Fruit fly (Drosophila melanogaster) whole organism, prepupa: ENCODE measurements around the gene ppk7.

Source experiments
- Blimp-1 ChIP-seq: fragments of 200-800 bp; sonication (Bioruptor generic); optimal IDR thresholded peaks from 3 replicates; lab custom pipeline; 2017; ENCODE audit warnings: missing biosample characterization, missing genetic modification characterization, mild to moderate bottlenecking, moderate library complexity, missing genetic modification reagents
- CG10631 ChIP-seq: fragments of 200-800 bp; sonication (Bioruptor generic); optimal IDR thresholded peaks from 2 replicates; lab custom pipeline; 2016; ENCODE audit warnings: missing biosample characterization, missing genetic modification characterization
- CG10669 ChIP-seq: fragments of 200-800 bp; sonication (Bioruptor generic); optimal IDR thresholded peaks from 3 replicates; lab custom pipeline; 2018; ENCODE audit warnings: missing biosample characterization, mild to moderate bottlenecking, missing genetic modification characterization, moderate library complexity
- CG11294 ChIP-seq: fragments of 200-800 bp; sonication (Bioruptor generic); IDR thresholded peaks from 2 replicates; pipeline ENCODE4 v1.3.6; 2022; ENCODE audit warnings: missing biosample characterization, missing genetic modification characterization
- CG11762 ChIP-seq: fragments of 200-800 bp; sonication (Bioruptor generic); optimal IDR thresholded peaks from 3 replicates; lab custom pipeline; 2016; ENCODE audit warnings: missing biosample characterization, missing genetic modification characterization; ENCODE audit not compliant: insufficient read depth
- CG1621 ChIP-seq: fragments of 200-800 bp; sonication (Bioruptor generic); optimal IDR thresholded peaks from 3 replicates; lab custom pipeline; 2018; ENCODE audit warnings: missing biosample characterization, mild to moderate bottlenecking, missing genetic modification characterization
- CG16779 ChIP-seq: fragments of 200-800 bp; sonication (Bioruptor generic); optimal IDR thresholded peaks from 3 replicates; lab custom pipeline; 2017; ENCODE audit warnings: missing biosample characterization, mild to moderate bottlenecking, missing genetic modification characterization
- CG34406 ChIP-seq: fragments of 200-800 bp; sonication (Bioruptor generic); optimal IDR thresholded peaks from 3 replicates; lab custom pipeline; 2016; ENCODE audit warnings: missing biosample characterization, missing genetic modification characterization
- CG4318 ChIP-seq: fragments of 200-800 bp; sonication (Bioruptor generic); optimal IDR thresholded peaks from 3 replicates; lab custom pipeline; 2017; ENCODE audit warnings: missing biosample characterization, mild to moderate bottlenecking, missing genetic modification characterization
- CG6792 ChIP-seq: fragments of 200-800 bp; sonication (Bioruptor generic); optimal IDR thresholded peaks from 3 replicates; lab custom pipeline; 2016; ENCODE audit warnings: missing biosample characterization, missing genetic modification characterization
- CG6808 ChIP-seq: fragments of 200-800 bp; sonication (Bioruptor generic); optimal IDR thresholded peaks from 3 replicates; lab custom pipeline; 2017; ENCODE audit warnings: missing biosample characterization, missing genetic modification characterization, mild to moderate bottlenecking, moderate library complexity, missing genetic modification reagents
- CG6854 ChIP-seq: fragments of 200-800 bp; sonication (Bioruptor generic); optimal IDR thresholded peaks from 2 replicates; lab custom pipeline; 2017; ENCODE audit warnings: missing biosample characterization, mild to moderate bottlenecking, missing genetic modification characterization
- CG8119 ChIP-seq: fragments of 200-800 bp; sonication (Bioruptor generic); IDR thresholded peaks from 3 replicates; pipeline ENCODE4 v1.3.6; 2022; ENCODE audit warnings: missing biosample characterization, missing genetic modification characterization
- CG8319 ChIP-seq: fragments of 200-800 bp; sonication (Bioruptor generic); optimal IDR thresholded peaks from 3 replicates; lab custom pipeline; 2016; ENCODE audit warnings: missing biosample characterization, missing genetic modification characterization
- CG9139 ChIP-seq: fragments of 200-800 bp; sonication (Bioruptor generic); optimal IDR thresholded peaks from 3 replicates; lab custom pipeline; 2017; ENCODE audit warnings: missing biosample characterization, mild to moderate bottlenecking, missing genetic modification characterization
- Eip75B ChIP-seq: fragments of 200-800 bp; sonication (Bioruptor generic); optimal IDR thresholded peaks from 3 replicates; lab custom pipeline; 2016; ENCODE audit warnings: missing biosample characterization, missing genetic modification characterization
- Eip93F ChIP-seq: fragments of 200-800 bp; sonication (Bioruptor generic); optimal IDR thresholded peaks from 2 replicates; lab custom pipeline; 2016; ENCODE audit warnings: missing biosample characterization, mild to moderate bottlenecking, missing genetic modification characterization
- Ets21C ChIP-seq: fragments of 200-800 bp; sonication (Bioruptor generic); optimal IDR thresholded peaks from 3 replicates; lab custom pipeline; 2016; ENCODE audit warnings: missing biosample characterization, missing genetic modification characterization
- Ets96B ChIP-seq: fragments of 200-800 bp; optimal IDR thresholded peaks from 2 replicates; lab custom pipeline; 2019; ENCODE audit warnings: missing biosample characterization, mild to moderate bottlenecking, missing genetic modification characterization, moderate library complexity
- Gug ChIP-seq: fragments of 200-800 bp; sonication (Bioruptor generic); IDR thresholded peaks from 2 replicates; pipeline ENCODE4 v1.3.6; 2022; ENCODE audit warnings: missing biosample characterization, missing genetic modification characterization
- Hr38 ChIP-seq: sonication (Bioruptor generic); optimal IDR thresholded peaks from 2 replicates; lab custom pipeline; 2016; ENCODE audit warnings: missing biosample characterization, missing genetic modification characterization
- Lpt ChIP-seq: fragments of 200-800 bp; sonication (Bioruptor generic); optimal IDR thresholded peaks from 3 replicates; lab custom pipeline; 2016; ENCODE audit warnings: missing biosample characterization, missing genetic modification characterization
- Met ChIP-seq: fragments of 200-800 bp; sonication (Bioruptor generic); optimal IDR thresholded peaks from 3 replicates; lab custom pipeline; 2016; ENCODE audit warnings: missing biosample characterization, missing genetic modification characterization
- Smox ChIP-seq: fragments of 200-800 bp; sonication (Bioruptor generic); optimal IDR thresholded peaks from 3 replicates; lab custom pipeline; 2016; ENCODE audit warnings: missing biosample characterization, missing genetic modification characterization
- Sox102F ChIP-seq: fragments of 200-800 bp; sonication (Bioruptor generic); optimal IDR thresholded peaks from 2 replicates; lab custom pipeline; 2016; ENCODE audit warnings: missing biosample characterization, mild to moderate bottlenecking, missing genetic modification characterization
- Sox14 ChIP-seq: fragments of 200-800 bp; sonication (Bioruptor generic); optimal IDR thresholded peaks from 3 replicates; lab custom pipeline; 2016; ENCODE audit warnings: missing biosample characterization, missing genetic modification characterization
- Sox15 ChIP-seq: fragments of 200-800 bp; sonication (Bioruptor generic); optimal IDR thresholded peaks from 3 replicates; lab custom pipeline; 2016; ENCODE audit warnings: missing biosample characterization, missing genetic modification characterization
- dsx ChIP-seq: fragments of 200-800 bp; optimal IDR thresholded peaks from 3 replicates; lab custom pipeline; 2019; ENCODE audit warnings: missing biosample characterization, mild to moderate bottlenecking, missing genetic modification characterization, moderate library complexity; ENCODE audit not compliant: poor library complexity, severe bottlenecking
- fd85E ChIP-seq: fragments of 200-800 bp; sonication (Bioruptor generic); optimal IDR thresholded peaks from 3 replicates; lab custom pipeline; 2016; ENCODE audit warnings: missing biosample characterization, missing genetic modification characterization
- lz ChIP-seq: fragments of 200-800 bp; sonication (Bioruptor generic); optimal IDR thresholded peaks from 3 replicates; lab custom pipeline; 2016; ENCODE audit warnings: missing biosample characterization, missing genetic modification characterization
- net ChIP-seq: fragments of 200-800 bp; sonication (Bioruptor generic); optimal IDR thresholded peaks from 3 replicates; lab custom pipeline; 2016; ENCODE audit warnings: missing biosample characterization, missing genetic modification characterization
- pdm3 ChIP-seq: fragments of 200-800 bp; sonication (Bioruptor generic); optimal IDR thresholded peaks from 3 replicates; lab custom pipeline; 2016; ENCODE audit warnings: missing biosample characterization, missing genetic modification characterization
- ss ChIP-seq, 2 experiments: fragments of 200-800 bp; sonication (Bioruptor generic); optimal IDR thresholded peaks; 2 replicates in 1 of 2; 3 replicates in 1 of 2; lab custom pipeline; 2017 to 2018; ENCODE audit warnings: mild to moderate bottlenecking in 2 of 2, missing biosample characterization in 2 of 2, missing genetic modification characterization in 2 of 2, moderate library complexity in 1 of 2
- svp ChIP-seq: fragments of 200-800 bp; sonication (Bioruptor generic); peaks from one replicate; lab custom pipeline; 2016; ENCODE audit warnings: missing biosample characterization, missing genetic modification characterization
- vri ChIP-seq: fragments of 200-800 bp; sonication (Bioruptor generic); optimal IDR thresholded peaks from 3 replicates; lab custom pipeline; 2016; ENCODE audit warnings: missing biosample characterization, mild to moderate bottlenecking, missing genetic modification characterization

The ppk7 gene

dm6 chr2L:6372088-6372487 lies 18.0 kb upstream of the ppk7 start, which contains the start of gene slam:
Gene slam (plus strand): TSS chr2L:6372388.
- no peak for TF ChIP-seq Sox102F
- no peak for TF ChIP-seq fd85E (GFP tag; lab: Kevin White, UChicago)
- no peak for TF ChIP-seq Blimp-1 (GFP tag; lab: Kevin White, UChicago)
- TF ChIP-seq Hr38 = no peak
- TF ChIP-seq CG10631 (GFP tag; lab: Kevin White, UChicago) = no peak
- TF ChIP-seq CG34406 (GFP tag; lab: Kevin White, UChicago) = no peak
- no peak for TF ChIP-seq CG9139 (GFP tag; lab: Kevin White, UChicago)
- TF ChIP-seq Sox14 (GFP tag; lab: Kevin White, UChicago) = no peak
- no peak for TF ChIP-seq CG11294 (GFP tag; lab: Robert Waterston, UW)
- no peak for TF ChIP-seq Ets96B (tag; lab: Kevin White, UChicago)
- no peak for TF ChIP-seq CG10669 (GFP tag; lab: Kevin White, UChicago)
- no peak for TF ChIP-seq CG8119
- TF ChIP-seq ss (GFP tag; optimal IDR thresholded peaks at IDR 0.05; lab: Kevin White, UChicago) = no peak
- TF ChIP-seq CG4318 (GFP tag; lab: Kevin White, UChicago) = no peak
- TF ChIP-seq pdm3 = no peak
- no peak for TF ChIP-seq CG6854 (GFP tag; lab: Kevin White, UChicago)
- TF ChIP-seq dsx = no peak
- TF ChIP-seq Eip75B (GFP tag; lab: Kevin White, UChicago) = no peak

- TF ChIP-seq vri (GFP tag; lab: Kevin White, UChicago) (peak; percentile 35), CG11762 (GFP tag; lab: Kevin White, UChicago) (no peak), Met (GFP tag; lab: Kevin White, UChicago) (no peak), Eip93F (GFP tag; lab: Kevin White, UChicago) (no peak), svp (GFP tag; lab: Kevin White, UChicago) (peak; percentile 85), CG34406 (GFP tag; lab: Kevin White, UChicago) (no peak), Lpt (no peak), CG8319 (GFP tag; lab: Kevin White, UChicago) (no peak), Ets96B (tag; lab: Kevin White, UChicago) (no peak)
These were observed 17.0 kb upstream of the ppk7 start for dm6 chr2L:6371025-6371641.

dm6 chr2L:6369286-6369685 lies 15.2 kb upstream of the ppk7 start:
- TF ChIP-seq CG34406 (GFP tag; lab: Kevin White, UChicago) = no peak
- no peak for TF ChIP-seq Gug (GFP tag; lab: Robert Waterston, UW)
- peak; percentile 5 for TF ChIP-seq svp (GFP tag; lab: Kevin White, UChicago)
- TF ChIP-seq net (GFP tag; lab: Kevin White, UChicago) = no peak
- no peak for TF ChIP-seq CG9139 (GFP tag; lab: Kevin White, UChicago)
- no peak for TF ChIP-seq CG8119
- TF ChIP-seq CG6808 = no peak

dm6 chr2L:6367478-6367932 lies 13.4 kb upstream of the ppk7 start, which contains the start of gene Nepl4:
Gene Nepl4 (plus strand): TSS chr2L:6367882.
- TF ChIP-seq Blimp-1 (GFP tag; lab: Kevin White, UChicago) (no peak), net (GFP tag; lab: Kevin White, UChicago) (no peak), lz (GFP tag; lab: Kevin White, UChicago) (no peak), CG16779 (no peak), CG6792 (GFP tag; lab: Kevin White, UChicago) (no peak), Ets21C (GFP tag; lab: Kevin White, UChicago) (no peak), fd85E (GFP tag; lab: Kevin White, UChicago) (no peak), pdm3 (no peak)
- TF ChIP-seq, all 60 proteins: peak for 0

DNA sequence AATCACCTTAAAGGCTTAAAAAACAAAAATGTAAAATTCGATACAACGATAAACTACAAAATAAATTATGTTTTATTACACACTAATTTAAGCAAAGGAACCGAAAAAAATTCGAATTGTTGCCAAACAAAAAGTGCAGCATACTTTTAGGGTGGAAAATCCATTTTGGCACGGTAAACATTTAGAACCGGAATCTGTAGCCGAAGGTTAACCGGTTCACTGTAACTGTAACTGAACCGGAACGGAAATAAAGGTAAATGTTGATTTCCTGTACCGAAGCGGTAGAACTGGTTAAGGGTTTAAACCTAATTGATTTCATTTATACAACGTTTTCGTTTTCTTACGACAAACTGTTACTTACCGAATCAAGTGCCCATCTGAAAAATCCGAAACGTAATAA lies 12.8 kb upstream of the ppk7 start:
- TF ChIP-seq Sox15 (GFP tag; lab: Kevin White, UChicago) = no peak
- no peak for TF ChIP-seq Smox (GFP tag; lab: Kevin White, UChicago)
- TF ChIP-seq svp (GFP tag; lab: Kevin White, UChicago) = peak; percentile 65
- peak; percentile 21 for TF ChIP-seq CG1621 (tag; lab: Kevin White, UChicago)
- TF ChIP-seq net (GFP tag; lab: Kevin White, UChicago) = no peak
